Worm (Caenorhabditis elegans) whole organism, L2 larva: ENCODE measurements around the gene C01G12.5.

Experiments
- C34F6.9 ChIP-seq: fragments of 150-350 bp; optimal IDR thresholded peaks from 2 replicates; lab custom pipeline; 2014; ENCODE audit warnings: missing biosample characterization, missing genetic modification characterization
- F13H6.1 ChIP-seq: sonication (generic microtip); optimal IDR thresholded peaks from 2 replicates; lab custom pipeline; 2016; ENCODE audit warnings: missing genetic modification characterization, missing compliant biosample characterization
- R02D3.7 ChIP-seq: fragments of 150-350 bp; optimal IDR thresholded peaks from 2 replicates; lab custom pipeline; 2014; ENCODE audit warnings: missing biosample characterization, missing genetic modification characterization
- ZK546.5 ChIP-seq: sonication (generic microtip); optimal IDR thresholded peaks from 2 replicates; lab custom pipeline; 2017; ENCODE audit warnings: missing biosample characterization, missing genetic modification characterization
- alr-1 ChIP-seq: fragments of 150-350 bp; optimal IDR thresholded peaks from 2 replicates; lab custom pipeline; 2014; ENCODE audit warnings: missing biosample characterization, missing genetic modification characterization
- aly-2 ChIP-seq: fragments of 150-350 bp; optimal IDR thresholded peaks from 2 replicates; lab custom pipeline; 2014; ENCODE audit warnings: missing biosample characterization, missing genetic modification characterization
- ama-1 ChIP-seq: fragments of 150-350 bp; optimal IDR thresholded peaks from 2 replicates; lab custom pipeline; 2018; ENCODE audit warnings: inconsistent platforms
- blmp-1 ChIP-seq: sonication (generic microtip); optimal IDR thresholded peaks from 2 replicates; lab custom pipeline; 2017; ENCODE audit warnings: missing genetic modification characterization, mild to moderate bottlenecking, missing compliant biosample characterization, antibody characterized with exemption, moderate library complexity; ENCODE audit not compliant: insufficient read depth
- ceh-82 ChIP-seq: fragments of 150-350 bp; optimal IDR thresholded peaks from 2 replicates; lab custom pipeline; 2014; ENCODE audit warnings: missing biosample characterization, missing genetic modification characterization
- egl-27 ChIP-seq: sonication (generic microtip); optimal IDR thresholded peaks from 3 replicates; lab custom pipeline; 2017; ENCODE audit warnings: missing biosample characterization, missing genetic modification reagents, missing genetic modification characterization
- elt-1 ChIP-seq: fragments of 150-350 bp; optimal IDR thresholded peaks from 2 replicates; lab custom pipeline; 2014; ENCODE audit warnings: missing biosample characterization, missing genetic modification characterization
- elt-3 ChIP-seq: sonication (generic microtip); optimal IDR thresholded peaks from 2 replicates; lab custom pipeline; 2017; ENCODE audit warnings: missing biosample characterization, missing genetic modification characterization
- fos-1 ChIP-seq: fragments of 150-350 bp; optimal IDR thresholded peaks from 2 replicates; lab custom pipeline; 2014; ENCODE audit warnings: missing biosample characterization, missing genetic modification characterization
- gmeb-1 ChIP-seq: fragments of 150-350 bp; optimal IDR thresholded peaks from 2 replicates; lab custom pipeline; 2014; ENCODE audit warnings: missing biosample characterization, missing genetic modification characterization
- lin-11 ChIP-seq: fragments of 150-350 bp; sonication (generic microtip); optimal IDR thresholded peaks from 2 replicates; lab custom pipeline; 2014; ENCODE audit warnings: missing biosample characterization, missing genetic modification characterization, inconsistent platforms, mixed read lengths
- lin-13 ChIP-seq: fragments of 150-350 bp; optimal IDR thresholded peaks from 2 replicates; lab custom pipeline; 2014; ENCODE audit warnings: missing biosample characterization, missing genetic modification reagents, missing genetic modification characterization
- lin-39 ChIP-seq: fragments of 150-350 bp; optimal IDR thresholded peaks from 2 replicates; lab custom pipeline; 2014; ENCODE audit warnings: missing biosample characterization, missing genetic modification reagents, missing genetic modification characterization
- lsy-2 ChIP-seq, 2 experiments: fragments of 150-350 bp in 1 of 2; sonication (generic microtip) in 1 of 2; optimal IDR thresholded peaks; 2 replicates each; lab custom pipeline; 2014 to 2017; ENCODE audit warnings: missing biosample characterization in 2 of 2, missing genetic modification characterization in 2 of 2
- mbf-1 ChIP-seq: sonication (generic microtip); optimal IDR thresholded peaks from 2 replicates; lab custom pipeline; 2017; ENCODE audit warnings: missing biosample characterization, missing genetic modification characterization
- nhr-11 ChIP-seq: fragments of 150-350 bp; optimal IDR thresholded peaks from 2 replicates; lab custom pipeline; 2014; ENCODE audit warnings: missing biosample characterization, missing genetic modification characterization
- nhr-12 ChIP-seq: fragments of 150-350 bp; optimal IDR thresholded peaks from 2 replicates; lab custom pipeline; 2014; ENCODE audit warnings: missing biosample characterization, missing genetic modification characterization
- nhr-21 ChIP-seq: fragments of 150-350 bp; optimal IDR thresholded peaks from 2 replicates; lab custom pipeline; 2014; ENCODE audit warnings: missing biosample characterization, missing genetic modification characterization
- nhr-25 ChIP-seq: fragments of 150-350 bp; sonication (generic microtip); optimal IDR thresholded peaks from 3 replicates; lab custom pipeline; 2014; ENCODE audit warnings: missing biosample characterization, missing genetic modification characterization
- nhr-6 ChIP-seq: fragments of 150-350 bp; optimal IDR thresholded peaks from 2 replicates; lab custom pipeline; 2014; ENCODE audit warnings: missing biosample characterization, missing genetic modification characterization
- nhr-77 ChIP-seq: fragments of 150-350 bp; optimal IDR thresholded peaks from 2 replicates; lab custom pipeline; 2014; ENCODE audit warnings: missing biosample characterization, missing genetic modification characterization
- peb-1 ChIP-seq: fragments of 150-350 bp; optimal IDR thresholded peaks from 2 replicates; lab custom pipeline; 2014; ENCODE audit warnings: missing biosample characterization, missing genetic modification characterization
- sem-4 ChIP-seq: fragments of 150-350 bp; optimal IDR thresholded peaks from 2 replicates; lab custom pipeline; 2014; ENCODE audit warnings: missing biosample characterization, missing genetic modification reagents, missing genetic modification characterization
- skn-1 ChIP-seq: sonication (generic microtip); optimal IDR thresholded peaks from 2 replicates; lab custom pipeline; 2017; ENCODE audit warnings: missing biosample characterization, missing genetic modification characterization
- sma-3 ChIP-seq: sonication (generic microtip); optimal IDR thresholded peaks from 2 replicates; lab custom pipeline; 2016; ENCODE audit warnings: missing genetic modification reagents, missing genetic modification characterization, missing compliant biosample characterization
- sma-9 ChIP-seq, 2 experiments: fragments of 150-350 bp in 1 of 2; sonication (generic microtip) in 1 of 2; optimal IDR thresholded peaks; 2 replicates each; lab custom pipeline; 2014 to 2016; ENCODE audit warnings: missing genetic modification characterization in 2 of 2, mild to moderate bottlenecking in 1 of 2, missing biosample characterization in 1 of 2, missing compliant biosample characterization in 1 of 2, missing genetic modification reagents in 1 of 2, moderate library complexity in 1 of 2
- snpc-4 ChIP-seq: fragments of 150-350 bp; optimal IDR thresholded peaks from 2 replicates; lab custom pipeline; 2014; ENCODE audit warnings: missing biosample characterization, missing genetic modification characterization
- unc-39 ChIP-seq: fragments of 150-350 bp; optimal IDR thresholded peaks from 2 replicates; lab custom pipeline; 2014; ENCODE audit warnings: missing biosample characterization, missing genetic modification characterization
- unc-55 ChIP-seq: fragments of 150-350 bp; sonication (generic microtip); optimal IDR thresholded peaks from 3 replicates; lab custom pipeline; 2014; ENCODE audit warnings: missing biosample characterization, missing genetic modification reagents, missing genetic modification characterization
- zag-1 ChIP-seq: fragments of 150-350 bp; optimal IDR thresholded peaks from 2 replicates; lab custom pipeline; 2014; ENCODE audit warnings: missing biosample characterization, missing genetic modification characterization
- ztf-1 ChIP-seq: fragments of 200-800 bp; sonication (Bioruptor generic); conservative IDR thresholded peaks from 2 replicates; pipeline ENCODE4 v1.3.6; 2022; ENCODE audit warnings: missing genetic modification characterization, missing compliant biosample characterization
- ztf-11 ChIP-seq: sonication (generic microtip); optimal IDR thresholded peaks from 2 replicates; lab custom pipeline; 2017; ENCODE audit warnings: missing biosample characterization, missing genetic modification characterization
- ztf-4 ChIP-seq: fragments of 150-350 bp; optimal IDR thresholded peaks from 2 replicates; lab custom pipeline; 2014; ENCODE audit warnings: missing biosample characterization, missing genetic modification characterization

C01G12.5 gene

ce11 chrII:14635179-14635578 is 47.9 kb upstream of the C01G12.5 start (continued):
- TF ChIP-seq C34F6.9 (tag; lab: Kevin White, UChicago): no peak
- TF ChIP-seq, all 48 proteins: peak for 8

- no peak for TF ChIP-seq nhr-11 (tag; lab: Kevin White, UChicago)
- TF ChIP-seq egl-27 (tag; lab: Kevin White, UChicago): no peak
- no peak for TF ChIP-seq sma-9 (GFP tag; optimal IDR thresholded peaks at IDR 0.05; lab: Kevin White, UChicago)
- TF ChIP-seq sma-9 (tag; optimal IDR thresholded peaks at IDR 0.05; lab: Kevin White, UChicago): no peak
- no peak for TF ChIP-seq sem-4 (tag; lab: Kevin White, UChicago)
- no peak for TF ChIP-seq elt-1 (tag; lab: Kevin White, UChicago)
- no peak for TF ChIP-seq sma-3 (GFP tag; lab: Kevin White, UChicago)
- TF ChIP-seq nhr-25: no peak
- no peak for TF ChIP-seq ceh-82 (tag; lab: Kevin White, UChicago)
- no peak for TF ChIP-seq ZK546.5 (tag; lab: Kevin White, UChicago)
- TF ChIP-seq lin-11 (tag; lab: Kevin White, UChicago): no peak
- TF ChIP-seq lin-39 (tag; lab: Kevin White, UChicago): no peak
- no peak for TF ChIP-seq R02D3.7 (tag; lab: Kevin White, UChicago)
- TF ChIP-seq alr-1 (tag; lab: Kevin White, UChicago): no peak
These were observed 46.7 kb upstream of the C01G12.5 start for ce11 chrII:14634042-14634441.

ce11 chrII:14632823-14633222 is 45.5 kb upstream of the C01G12.5 start, which contains the start of gene C38C6.3:
TSS of gene C38C6.3 (plus strand) at chrII:14633123.
- TF ChIP-seq gmeb-1 (tag; lab: Kevin White, UChicago): no peak
- TF ChIP-seq lin-13 (GFP tag; lab: Kevin White, UChicago): no peak
- no peak for TF ChIP-seq nhr-21 (tag; lab: Kevin White, UChicago)
- TF ChIP-seq ama-1 (lab: Kevin White, UChicago): no peak
- TF ChIP-seq peb-1: no peak
- no peak for TF ChIP-seq F13H6.1 (tag; lab: Kevin White, UChicago)
- TF ChIP-seq nhr-25: no peak
- no peak for TF ChIP-seq alr-1 (tag; lab: Kevin White, UChicago)
- TF ChIP-seq nhr-12: no peak
- no peak for TF ChIP-seq elt-3 (tag; lab: Kevin White, UChicago)
- no peak for TF ChIP-seq blmp-1 (tag; lab: Kevin White, UChicago)
- TF ChIP-seq nhr-77 (tag; lab: Kevin White, UChicago): no peak
- no peak for TF ChIP-seq skn-1
- TF ChIP-seq lin-39 (tag; lab: Kevin White, UChicago): no peak
- no peak for TF ChIP-seq fos-1 (tag; lab: Kevin White, UChicago)
- no peak for TF ChIP-seq sma-3 (GFP tag; lab: Kevin White, UChicago)
- TF ChIP-seq nhr-6: no peak
- TF ChIP-seq lsy-2 (tag; optimal IDR thresholded peaks at IDR 0.05; lab: Kevin White, UChicago): no peak

DNA sequence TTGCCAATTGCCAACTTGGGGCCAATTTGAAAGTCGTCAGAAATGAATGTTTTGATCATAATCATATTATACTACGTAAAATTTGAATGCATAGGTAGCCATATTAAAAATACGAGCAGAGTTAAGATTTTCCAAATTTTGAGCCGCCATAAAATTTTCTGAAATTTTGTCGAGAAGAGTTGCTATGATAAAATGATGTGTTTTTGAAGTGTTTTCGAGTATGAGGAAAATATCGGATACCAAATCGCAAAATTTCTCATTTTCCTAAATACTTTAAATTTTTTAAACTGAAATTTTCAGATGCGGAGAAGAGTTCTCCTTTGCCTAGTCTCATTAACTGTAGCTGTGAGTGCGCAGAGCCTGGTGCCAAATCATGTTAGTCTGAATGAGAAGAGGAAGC is 40.0 kb upstream of the C01G12.5 start, which contains the start of gene tag-297:
Gene tag-297 (plus strand): TSS at position 301 of the 400 bp plus-strand sequence.
- no peak for TF ChIP-seq ceh-82 (tag; lab: Kevin White, UChicago)
- TF ChIP-seq alr-1 (tag; lab: Kevin White, UChicago): no peak
- no peak for TF ChIP-seq ztf-1
- no peak for TF ChIP-seq unc-39

DNA sequence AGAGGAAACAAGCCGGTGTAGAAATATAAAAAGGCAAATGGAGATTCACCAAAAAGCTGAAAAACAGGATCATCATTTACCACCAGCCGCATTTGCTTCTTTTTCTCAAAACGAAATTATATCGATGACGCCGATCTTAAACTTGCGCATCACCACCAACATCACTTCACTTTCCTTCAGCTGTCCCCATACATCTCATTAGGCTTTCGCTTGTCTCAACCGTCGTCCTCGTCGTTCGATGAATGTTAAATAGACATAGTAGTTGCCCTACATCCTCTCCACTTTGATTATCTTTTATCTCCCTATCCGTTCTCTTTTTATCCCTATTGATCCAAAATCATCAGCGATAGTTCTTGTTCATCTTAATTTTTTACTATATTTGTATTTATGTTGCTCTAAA is 39.6 kb upstream of the C01G12.5 start:
- TF ChIP-seq ztf-11 (tag; lab: Kevin White, UChicago) (no peak), blmp-1 (tag; lab: Kevin White, UChicago) (peak; percentile 52)

- TF ChIP-seq ztf-4 (tag; lab: Kevin White, UChicago) (no peak), unc-55 (GFP tag; lab: Kevin White, UChicago) (no peak), skn-1 (no peak), alr-1 (tag; lab: Kevin White, UChicago) (no peak), C34F6.9 (tag; lab: Kevin White, UChicago) (no peak), mbf-1 (tag; lab: Kevin White, UChicago) (no peak), fos-1 (tag; lab: Kevin White, UChicago) (no peak), aly-2 (tag; lab: Kevin White, UChicago) (no peak), snpc-4 (no peak), ztf-1 (no peak), ztf-11 (tag; lab: Kevin White, UChicago) (no peak), elt-1 (tag; lab: Kevin White, UChicago) (no peak), sma-9 (GFP tag; optimal IDR thresholded peaks at IDR 0.05; lab: Kevin White, UChicago) (no peak), sma-9 (tag; optimal IDR thresholded peaks at IDR 0.05; lab: Kevin White, UChicago) (no peak), zag-1 (no peak)
These were observed 35.5 kb upstream of the C01G12.5 start, which contains the start of gene mltn-10 for ce11 chrII:14622758-14623157. TSS of gene mltn-10 (plus strand) at chrII:14623058.
